Worm (Caenorhabditis elegans) whole organism, L1 larva: ENCODE results near the gene srbc-11.
A peak's percentile ranks its signal among the peaks of the same experiment; 100 is the strongest.

ENCODE experiments used
- C04F5.9 ChIP-seq: sonication (generic microtip); optimal IDR thresholded peaks from 2 replicates; lab custom pipeline; 2016; ENCODE audit warnings: missing genetic modification characterization, missing compliant biosample characterization
- C16A3.4 ChIP-seq: fragments of 150-350 bp; optimal IDR thresholded peaks from 2 replicates; lab custom pipeline; 2014; ENCODE audit warnings: missing biosample characterization, missing genetic modification characterization
- F16B12.6 ChIP-seq: fragments of 150-350 bp; optimal IDR thresholded peaks from 2 replicates; lab custom pipeline; 2014; ENCODE audit warnings: missing biosample characterization, missing genetic modification characterization
- aha-1 ChIP-seq: fragments of 150-350 bp; optimal IDR thresholded peaks from 2 replicates; lab custom pipeline; 2014; ENCODE audit warnings: missing biosample characterization, missing genetic modification characterization
- alr-1 ChIP-seq: fragments of 200-800 bp; sonication (Bioruptor generic); optimal IDR thresholded peaks from 2 replicates; lab custom pipeline; 2018; ENCODE audit warnings: borderline replicate concordance, mild to moderate bottlenecking, missing genetic modification characterization, missing compliant biosample characterization
- blmp-1 ChIP-seq: fragments of 150-350 bp; optimal IDR thresholded peaks from 2 replicates; lab custom pipeline; 2014; ENCODE audit warnings: missing biosample characterization, missing genetic modification characterization
- ceh-63 ChIP-seq: fragments of 200-800 bp; sonication (Bioruptor generic); optimal IDR thresholded peaks from 2 replicates; lab custom pipeline; 2018; ENCODE audit warnings: mild to moderate bottlenecking, missing genetic modification characterization, missing compliant biosample characterization
- ceh-82 ChIP-seq, 3 experiments: fragments of 150-350 bp in 1 of 3; sonication (generic microtip) in 2 of 3; optimal IDR thresholded peaks; 2 replicates each; lab custom pipeline; 2014 to 2017; ENCODE audit warnings: missing biosample characterization in 3 of 3, missing genetic modification characterization in 3 of 3
- ceh-90 ChIP-seq: sonication (generic microtip); optimal IDR thresholded peaks from 2 replicates; lab custom pipeline; 2016; ENCODE audit warnings: missing genetic modification characterization, missing compliant biosample characterization
- dsc-1 ChIP-seq: sonication (generic microtip); optimal IDR thresholded peaks from 2 replicates; lab custom pipeline; 2016; ENCODE audit warnings: mild to moderate bottlenecking, missing genetic modification characterization, missing compliant biosample characterization
- efl-1 ChIP-seq, 4 experiments: fragments of 150-350 bp; optimal IDR thresholded peaks in 3 of 4; peaks in 1 of 4; 1 replicate in 1 of 4; 2 replicates in 3 of 4; lab custom pipeline; 2014; ENCODE audit warnings: missing biosample characterization in 2 of 4, missing genetic modification characterization in 2 of 4, missing genetic modification reagents in 2 of 4
- egl-27 ChIP-seq, 2 experiments: fragments of 150-350 bp in 1 of 2; sonication (generic microtip); optimal IDR thresholded peaks; 3 replicates each; lab custom pipeline; 2017 to 2018; ENCODE audit warnings: missing biosample characterization in 2 of 2, missing genetic modification characterization in 2 of 2, missing genetic modification reagents in 2 of 2
- elt-3 ChIP-seq, 6 experiments: fragments of 150-350 bp in 1 of 6; sonication (generic microtip); optimal IDR thresholded peaks; 2 replicates each; lab custom pipeline; 2017 to 2018; ENCODE audit warnings: missing biosample characterization in 6 of 6, missing genetic modification characterization in 6 of 6, inconsistent platforms in 1 of 6
- ets-5 ChIP-seq: fragments of 200-800 bp; sonication (Bioruptor generic); IDR thresholded peaks from 2 replicates; pipeline ENCODE4 v1.3.6; 2022; ENCODE audit warnings: missing genetic modification characterization, missing compliant biosample characterization
- fkh-10 ChIP-seq: sonication (generic microtip); optimal IDR thresholded peaks from 2 replicates; lab custom pipeline; 2017; ENCODE audit warnings: missing biosample characterization, missing genetic modification reagents, missing genetic modification characterization
- fkh-4 ChIP-seq: sonication (generic microtip); optimal IDR thresholded peaks from 2 replicates; lab custom pipeline; 2016; ENCODE audit warnings: missing compliant biosample characterization, missing genetic modification characterization, borderline replicate concordance
- fkh-8 ChIP-seq: sonication (generic microtip); optimal IDR thresholded peaks from 2 replicates; lab custom pipeline; 2016; ENCODE audit warnings: mild to moderate bottlenecking, missing genetic modification characterization, missing compliant biosample characterization
- hlh-4 ChIP-seq: sonication (generic microtip); optimal IDR thresholded peaks from 2 replicates; lab custom pipeline; 2016; ENCODE audit warnings: mild to moderate bottlenecking, missing genetic modification characterization, missing compliant biosample characterization
- hpl-2 ChIP-seq: fragments of 150-350 bp; optimal IDR thresholded peaks from 2 replicates; lab custom pipeline; 2014; ENCODE audit warnings: missing biosample characterization, missing genetic modification reagents, missing genetic modification characterization
- irx-1 ChIP-seq: sonication (generic microtip); optimal IDR thresholded peaks from 2 replicates; lab custom pipeline; 2016; ENCODE audit warnings: missing genetic modification characterization, missing compliant biosample characterization
- isw-1 ChIP-seq: fragments of 200-800 bp; sonication (Bioruptor generic); IDR thresholded peaks from 2 replicates; pipeline ENCODE4 v1.3.6; 2022; ENCODE audit warnings: missing genetic modification characterization, missing compliant biosample characterization
- lin-14 ChIP-seq: fragments of 200-800 bp; sonication (Bioruptor generic); optimal IDR thresholded peaks from 2 replicates; lab custom pipeline; 2018; ENCODE audit warnings: mild to moderate bottlenecking, missing genetic modification characterization, moderate library complexity, missing compliant biosample characterization
- lin-35 ChIP-seq, 2 experiments: fragments of 150-350 bp; optimal IDR thresholded peaks; 2 replicates each; lab custom pipeline; 2014; ENCODE audit warnings: missing biosample characterization in 2 of 2, missing genetic modification characterization in 2 of 2, missing genetic modification reagents in 2 of 2
- mdl-1 ChIP-seq, 2 experiments: fragments of 150-350 bp; optimal IDR thresholded peaks; 2 replicates each; lab custom pipeline; 2014 to 2017; ENCODE audit warnings: missing biosample characterization in 2 of 2, missing genetic modification characterization in 2 of 2, inconsistent platforms in 1 of 2
- mef-2 ChIP-seq: fragments of 150-350 bp; optimal IDR thresholded peaks from 2 replicates; lab custom pipeline; 2014; ENCODE audit warnings: missing biosample characterization, missing genetic modification characterization
- nhr-11 ChIP-seq: fragments of 150-350 bp; optimal IDR thresholded peaks from 2 replicates; lab custom pipeline; 2014; ENCODE audit warnings: missing biosample characterization, missing genetic modification characterization
- nhr-20 ChIP-seq: sonication (generic microtip); optimal IDR thresholded peaks from 2 replicates; lab custom pipeline; 2016; ENCODE audit warnings: mild to moderate bottlenecking, missing genetic modification characterization, missing compliant biosample characterization
- nhr-237 ChIP-seq: fragments of 150-350 bp; optimal IDR thresholded peaks from 2 replicates; lab custom pipeline; 2014; ENCODE audit warnings: missing biosample characterization, missing genetic modification characterization
- nhr-28 ChIP-seq: fragments of 150-350 bp; optimal IDR thresholded peaks from 2 replicates; lab custom pipeline; 2014; ENCODE audit warnings: missing biosample characterization, missing genetic modification characterization
- nhr-47 ChIP-seq: sonication (generic microtip); optimal IDR thresholded peaks from 2 replicates; lab custom pipeline; 2016; ENCODE audit warnings: mild to moderate bottlenecking, missing genetic modification characterization, moderate library complexity, missing compliant biosample characterization
- nhr-71 ChIP-seq: sonication (generic microtip); optimal IDR thresholded peaks from 2 replicates; lab custom pipeline; 2016; ENCODE audit warnings: mild to moderate bottlenecking, missing genetic modification characterization, moderate library complexity, missing compliant biosample characterization
- nhr-76 ChIP-seq: sonication (generic microtip); optimal IDR thresholded peaks from 2 replicates; lab custom pipeline; 2017; ENCODE audit warnings: missing biosample characterization, missing genetic modification characterization
- nhr-77 ChIP-seq: fragments of 150-350 bp; optimal IDR thresholded peaks from 2 replicates; lab custom pipeline; 2014; ENCODE audit warnings: missing biosample characterization, missing genetic modification characterization
- nhr-84 ChIP-seq: sonication (generic microtip); optimal IDR thresholded peaks from 2 replicates; lab custom pipeline; 2017; ENCODE audit warnings: missing biosample characterization, missing genetic modification characterization
- rnt-1 ChIP-seq: sonication (generic microtip); optimal IDR thresholded peaks from 2 replicates; lab custom pipeline; 2016; ENCODE audit warnings: mild to moderate bottlenecking, missing genetic modification characterization, moderate library complexity, missing compliant biosample characterization
- skn-1 ChIP-seq: fragments of 150-350 bp; optimal IDR thresholded peaks from 2 replicates; lab custom pipeline; 2014; ENCODE audit warnings: missing biosample characterization, missing genetic modification characterization
- snpc-4 ChIP-seq: fragments of 150-350 bp; optimal IDR thresholded peaks from 2 replicates; lab custom pipeline; 2014; ENCODE audit warnings: missing biosample characterization, missing genetic modification characterization
- snu-23 ChIP-seq: sonication (generic microtip); optimal IDR thresholded peaks from 2 replicates; lab custom pipeline; 2016; ENCODE audit warnings: missing genetic modification characterization, missing compliant biosample characterization
- tlp-1 ChIP-seq: fragments of 150-350 bp; optimal IDR thresholded peaks from 2 replicates; lab custom pipeline; 2014; ENCODE audit warnings: missing biosample characterization, missing genetic modification characterization
- unc-98 ChIP-seq: fragments of 200-800 bp; sonication (Bioruptor generic); IDR thresholded peaks from 2 replicates; pipeline ENCODE4 v1.3.6; 2022; ENCODE audit warnings: missing genetic modification characterization, missing compliant biosample characterization
- zag-1 ChIP-seq: fragments of 150-350 bp; optimal IDR thresholded peaks from 2 replicates; lab custom pipeline; 2014; ENCODE audit warnings: missing biosample characterization, missing genetic modification characterization

The srbc-11 gene

DNA sequence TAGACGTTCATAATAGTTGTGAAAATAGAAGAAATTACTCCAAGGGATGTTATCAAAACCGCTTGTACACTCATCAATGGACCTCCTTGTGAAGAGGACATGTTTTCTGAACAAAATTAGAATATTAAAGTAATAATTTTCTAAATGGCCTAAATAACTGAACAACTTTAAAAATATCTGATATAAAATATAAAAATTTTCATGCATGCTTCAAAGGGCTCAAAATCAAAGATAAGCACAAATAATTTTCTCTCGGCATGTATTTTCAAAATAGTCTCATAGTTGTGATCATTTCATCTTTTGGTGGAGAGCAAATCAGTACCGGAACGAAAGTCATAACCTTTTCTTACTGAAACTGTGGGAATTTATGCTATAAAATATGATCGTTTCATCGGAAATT, 10.1 kb downstream of the srbc-11 start, which contains the start of gene srbc-8:
srbc-8 (minus strand) TSS at position 101 of the 400 bp plus-strand sequence.
- TF ChIP-seq efl-1 (optimal IDR thresholded peaks at IDR 0.05; lab: Kevin White, UChicago) (no peak), efl-1 (GFP tag; optimal IDR thresholded peaks at IDR 0.05 in 1 of 2; lab: Kevin White, UChicago) (peak in 1 of 2 experiments; percentile 22), snpc-4 (no peak)
- TF ChIP-seq, all 84 proteins: peak for 1

DNA sequence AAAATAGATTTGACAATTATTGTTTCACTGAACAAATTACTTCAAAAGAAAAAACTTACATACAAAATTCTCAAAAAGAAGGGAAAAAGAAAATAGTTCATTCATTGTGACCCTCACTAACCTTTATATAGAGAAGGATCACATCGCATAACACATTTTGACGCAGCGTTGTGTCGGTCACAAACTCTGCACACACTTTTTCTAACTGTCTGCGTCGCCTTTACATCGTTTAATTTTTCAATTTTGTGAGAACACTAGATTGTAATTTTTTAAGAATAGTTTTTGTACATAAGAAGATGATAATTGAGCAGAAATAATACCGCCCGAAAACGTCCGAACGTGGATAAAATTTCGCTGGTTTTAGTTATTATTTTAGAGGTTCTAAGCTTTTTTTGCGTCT, 14.1 kb downstream of the srbc-11 start, which contains the start of gene C18B10.6:
C18B10.6 (minus strand) TSS at position 101 of the 400 bp plus-strand sequence.
- TF ChIP-seq nhr-84 (tag; lab: Kevin White, UChicago), result no peak
- no peak for TF ChIP-seq mdl-1 (tag; optimal IDR thresholded peaks at IDR 0.05; lab: Kevin White, UChicago)
- TF ChIP-seq efl-1 (optimal IDR thresholded peaks at IDR 0.05; lab: Kevin White, UChicago), result no peak
- TF ChIP-seq efl-1 (GFP tag; optimal IDR thresholded peaks at IDR 0.05 in 1 of 2; lab: Kevin White, UChicago), result peak in 1 of 2 experiments; percentile 57

DNA sequence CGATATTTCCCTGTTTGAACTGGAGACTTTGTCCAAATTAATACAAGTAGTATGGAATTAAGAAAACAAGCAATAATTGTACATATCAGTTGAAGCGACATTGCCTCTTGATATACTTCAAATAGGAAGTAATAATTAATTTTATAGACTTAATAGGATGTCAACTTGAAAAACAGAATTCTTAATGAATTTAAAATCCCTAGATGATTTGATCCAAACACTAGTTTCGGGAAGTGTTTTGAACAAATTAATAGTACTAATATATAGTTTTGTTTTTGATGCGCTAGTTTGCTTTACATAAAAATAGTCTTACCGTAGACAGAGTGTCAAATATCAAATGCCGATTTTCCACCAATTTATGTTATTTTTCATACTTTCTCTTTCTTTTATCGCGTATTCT, 16.7 kb downstream of the srbc-11 start, which contains the start of gene str-190:
str-190 (minus strand) TSS at position 101 of the 400 bp plus-strand sequence.
- no peak for TF ChIP-seq egl-27 (tag; optimal IDR thresholded peaks at IDR 0.05; lab: Kevin White, UChicago)

DNA sequence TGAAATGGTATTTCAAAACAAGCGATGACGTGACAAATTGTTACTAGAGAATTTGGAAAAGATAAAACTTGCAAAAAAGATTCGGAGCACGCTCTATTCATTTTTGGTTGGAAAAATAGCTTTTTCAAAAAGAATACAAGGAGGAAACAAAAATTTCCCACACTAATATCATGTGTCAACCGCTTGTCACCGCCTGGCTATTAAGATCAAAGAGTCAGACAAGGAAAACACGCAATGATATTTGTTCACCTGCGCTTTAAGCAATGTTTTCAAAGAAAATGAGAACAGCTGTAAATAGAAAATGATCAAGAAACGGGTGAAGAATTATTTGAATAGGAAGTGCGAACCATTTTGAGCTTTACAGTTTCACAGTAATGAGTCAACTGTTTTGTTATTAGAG, 18.3 kb downstream of the srbc-11 start, which contains the start of gene srh-125:
srh-125 (minus strand) TSS at position 101 of the 400 bp plus-strand sequence.
- TF ChIP-seq zag-1 (tag; lab: Kevin White, UChicago), result no peak
- peak; percentile 15 for TF ChIP-seq fkh-8 (tag; lab: Kevin White, UChicago)
- TF ChIP-seq ceh-82 (tag; optimal IDR thresholded peaks at IDR 0.05; lab: Kevin White, UChicago), result no peak
- peak; percentile 63 for TF ChIP-seq hlh-4 (tag; lab: Kevin White, UChicago)
- no peak for TF ChIP-seq alr-1

ce11 chrV:7472815-7473214, 22.3 kb downstream of the srbc-11 start, which contains the start of gene str-28:
Gene str-28 (minus strand): TSS chrV:7472915.
- TF ChIP-seq isw-1 (GFP tag; lab: Robert Waterston, UW) (no peak), nhr-28 (tag; lab: Kevin White, UChicago) (no peak), lin-35 (GFP tag; optimal IDR thresholded peaks at IDR 0.05; lab: Kevin White, UChicago) (no peak), nhr-71 (no peak), egl-27 (tag; optimal IDR thresholded peaks at IDR 0.05; lab: Kevin White, UChicago) (no peak), elt-3 (tag; optimal IDR thresholded peaks at IDR 0.05; lab: Kevin White, UChicago) (no peak), F16B12.6 (no peak), rnt-1 (tag; lab: Kevin White, UChicago) (no peak), lin-14 (no peak), ceh-63 (GFP tag; lab: Kevin White, UChicago) (no peak), nhr-20 (tag; lab: Kevin White, UChicago) (no peak), hpl-2 (GFP tag; lab: Kevin White, UChicago) (no peak), nhr-237 (no peak), C16A3.4 (no peak)

- TF ChIP-seq irx-1 (tag; lab: Kevin White, UChicago) (peak; percentile 44), snu-23 (GFP tag; lab: Kevin White, UChicago) (peak; percentile 76), nhr-76 (tag; lab: Kevin White, UChicago) (no peak), dsc-1 (tag; lab: Kevin White, UChicago) (peak; percentile 56), nhr-71 (peak; percentile 80), mef-2 (tag; lab: Kevin White, UChicago) (no peak), nhr-84 (tag; lab: Kevin White, UChicago) (no peak), fkh-4 (tag; lab: Kevin White, UChicago) (peak; percentile 30), ceh-82 (tag; optimal IDR thresholded peaks at IDR 0.05; lab: Kevin White, UChicago) (peak; percentile 42 to 73 (median 65)), C04F5.9 (tag; lab: Kevin White, UChicago) (no peak), fkh-10 (GFP tag; lab: Kevin White, UChicago) (no peak), aha-1 (tag; lab: Kevin White, UChicago) (no peak), nhr-77 (tag; lab: Kevin White, UChicago) (peak; percentile 34), blmp-1 (tag; lab: Kevin White, UChicago) (peak; percentile 37), nhr-237 (no peak), ceh-63 (GFP tag; lab: Kevin White, UChicago) (no peak), zag-1 (tag; lab: Kevin White, UChicago) (no peak), fkh-8 (tag; lab: Kevin White, UChicago) (peak; percentile 82), ceh-90 (tag; lab: Kevin White, UChicago) (peak; percentile 77), unc-98 (GFP tag; lab: Robert Waterston, UW) (peak; percentile 61), mdl-1 (tag; optimal IDR thresholded peaks at IDR 0.05; lab: Kevin White, UChicago) (peak in 1 of 2 experiments; percentile 58), tlp-1 (no peak), nhr-11 (tag; lab: Kevin White, UChicago) (no peak), snpc-4 (peak; percentile 47), nhr-47 (tag; lab: Kevin White, UChicago) (peak; percentile 72), isw-1 (GFP tag; lab: Robert Waterston, UW) (peak; percentile 57), ets-5 (GFP tag; lab: Robert Waterston, UW) (no peak), skn-1 (tag; lab: Kevin White, UChicago) (peak; percentile 49)
Measured at ce11 chrV:7465509-7465908, 29.6 kb downstream of the srbc-11 start, which contains the start of gene F25E5.1. Gene F25E5.1 (plus strand): TSS chrV:7465884.
